Fruit fly (Drosophila melanogaster): Measurements from ENCODE around the gene skd.
A peak's percentile ranks its signal among the peaks of the same experiment; 100 is the strongest.

The skd gene

dm6 chr3L:21034103-21034280 is 6.8 kb upstream of the skd start, which contains the start of gene CG10581:
CG10581 (minus strand) TSS chr3L:21034203.
- no peak for TF ChIP-seq ab (GFP tag; optimal IDR thresholded peaks at IDR 0.05)
- TF ChIP-seq gfzf (GFP tag; optimal IDR thresholded peaks at IDR 0.05) = peak; percentile 22
- no peak for TF ChIP-seq br (optimal IDR thresholded peaks at IDR 0.05)
- no peak for TF ChIP-seq tup (GFP tag; optimal IDR thresholded peaks at IDR 0.05)

dm6 chr3L:21031093-21031930 is 4.1 kb upstream of the skd start, which contains the start of the genes CG10584 and Polr3E:
CG10584 (minus strand) TSS chr3L:21031360.
Polr3E (plus strand) TSS chr3L:21031825.
- peak; percentile 90 for TF ChIP-seq CG1602 (GFP tag; optimal IDR thresholded peaks at IDR 0.05)
- peak; percentile 91 for TF ChIP-seq CG11723 (GFP tag; optimal IDR thresholded peaks at IDR 0.05)
- peak; percentile 65 for TF ChIP-seq CG10366 (GFP tag; IDR thresholded peaks at IDR 0.05)
- TF ChIP-seq lilli (GFP tag; optimal IDR thresholded peaks at IDR 0.05) = peak; percentile 81
- TF ChIP-seq br (optimal IDR thresholded peaks at IDR 0.05) = no peak
- peak in 1 of 2 experiments; percentile 94 for TF ChIP-seq Eip74EF (GFP tag; optimal IDR thresholded peaks at IDR 0.05)
- peak; percentile 67 for TF ChIP-seq CG14667 (GFP tag; IDR thresholded peaks at IDR 0.05)
- TF ChIP-seq sob (GFP tag; IDR thresholded peaks at IDR 0.05) = peak; percentile 80; the same call in 1 of the 2 replicates
- TF ChIP-seq C15 (GFP tag; IDR thresholded peaks at IDR 0.05) = peak; percentile 56; the same call in 2 of the 3 replicates
- TF ChIP-seq Hr51 (GFP tag; optimal IDR thresholded peaks at IDR 0.05) = peak; percentile 49 to 96
- TF ChIP-seq slp2 (GFP tag; optimal IDR thresholded peaks at IDR 0.05) = peak; percentile 18
- TF ChIP-seq gcm (GFP tag; optimal IDR thresholded peaks at IDR 0.05) = peak; percentile 94
- TF ChIP-seq Usf (GFP tag; optimal IDR thresholded peaks at IDR 0.05) = peak; percentile 92
- TF ChIP-seq esg (GFP tag; conservative IDR thresholded peaks at IDR 0.05) = peak; percentile 85
- TF ChIP-seq stwl (tag; optimal IDR thresholded peaks at IDR 0.05) = peak; percentile 23
- TF ChIP-seq CG15696 (tag; optimal IDR thresholded peaks at IDR 0.05) = peak; percentile 95
- TF ChIP-seq unpg (GFP tag; optimal IDR thresholded peaks at IDR 0.05) = peak; percentile 89
- TF ChIP-seq CG15073 (GFP tag; optimal IDR thresholded peaks at IDR 0.05) = no peak
- no peak for TF ChIP-seq da (GFP tag; optimal IDR thresholded peaks at IDR 0.05)
- TF ChIP-seq wor (GFP tag; IDR thresholded peaks at IDR 0.05) = peak; percentile 55
- TF ChIP-seq Bgb (GFP tag; IDR thresholded peaks at IDR 0.05; ENCODE audit: partially characterized antibody) = peak; percentile 28; the same call in 1 of the 2 replicates
- TF ChIP-seq Camta (GFP tag; optimal IDR thresholded peaks at IDR 0.05) = peak; percentile 35
- TF ChIP-seq kni (GFP tag; optimal IDR thresholded peaks at IDR 0.05) = peak; percentile 72
- peak; percentile 57 for TF ChIP-seq Antp (GFP tag; optimal IDR thresholded peaks at IDR 0.05)
- TF ChIP-seq CG7745 (tag; optimal IDR thresholded peaks at IDR 0.05) = peak; percentile 49
- no peak; the same call in 1 of the 2 replicates for TF ChIP-seq CG5953 (GFP tag; IDR thresholded peaks at IDR 0.05)
- peak; percentile 33 for TF ChIP-seq Hey (tag; optimal IDR thresholded peaks at IDR 0.05)
- TF ChIP-seq CG17829 (tag; optimal IDR thresholded peaks at IDR 0.05) = peak; percentile 96
- peak; percentile 59 for TF ChIP-seq CG3838 (GFP tag; optimal IDR thresholded peaks at IDR 0.05)
- peak; percentile 95 for TF ChIP-seq CG11504 (tag; optimal IDR thresholded peaks at IDR 0.05)
- peak; percentile 87 for TF ChIP-seq CG9932 (GFP tag; IDR thresholded peaks at IDR 0.05)
- TF ChIP-seq CG18619 (GFP tag; optimal IDR thresholded peaks at IDR 0.05) = peak; percentile 94
- TF ChIP-seq HLHmδ (GFP tag; optimal IDR thresholded peaks at IDR 0.05) = no peak
- TF ChIP-seq fd64A (GFP tag; optimal IDR thresholded peaks at IDR 0.05) = peak; percentile 46
- peak; percentile 92 for TF ChIP-seq Xbp1 (GFP tag; optimal IDR thresholded peaks at IDR 0.05)
- TF ChIP-seq Mes4 (GFP tag; optimal IDR thresholded peaks at IDR 0.05) = peak; percentile 49
- TF ChIP-seq pita (GFP tag; optimal IDR thresholded peaks at IDR 0.05) = no peak
- TF ChIP-seq CG33213 (GFP tag; optimal IDR thresholded peaks at IDR 0.05) = peak; percentile 23
- peak; percentile 89 for TF ChIP-seq CG12942 (GFP tag; optimal IDR thresholded peaks at IDR 0.05)
- peak; percentile 61; the same call in 1 of the 2 replicates for TF ChIP-seq sna (GFP tag; IDR thresholded peaks at IDR 0.05; ENCODE audit: partially characterized antibody)
- TF ChIP-seq CG32767 (GFP tag; IDR thresholded peaks at IDR 0.05) = peak; percentile 78; the same call in 1 of the 2 replicates
- TF ChIP-seq ab (GFP tag; optimal IDR thresholded peaks at IDR 0.05) = no peak
- TF ChIP-seq CG13775 (GFP tag; optimal IDR thresholded peaks at IDR 0.05) = peak; percentile 96
- peak; percentile 55 for TF ChIP-seq Oaz (GFP tag; IDR thresholded peaks at IDR 0.05)
- peak; percentile 83 for TF ChIP-seq CG12219 (GFP tag; optimal IDR thresholded peaks at IDR 0.05)
